Fruit fly (Drosophila melanogaster): ENCODE measurements around the gene CanA-14F.

CanA-14F gene

DNA sequence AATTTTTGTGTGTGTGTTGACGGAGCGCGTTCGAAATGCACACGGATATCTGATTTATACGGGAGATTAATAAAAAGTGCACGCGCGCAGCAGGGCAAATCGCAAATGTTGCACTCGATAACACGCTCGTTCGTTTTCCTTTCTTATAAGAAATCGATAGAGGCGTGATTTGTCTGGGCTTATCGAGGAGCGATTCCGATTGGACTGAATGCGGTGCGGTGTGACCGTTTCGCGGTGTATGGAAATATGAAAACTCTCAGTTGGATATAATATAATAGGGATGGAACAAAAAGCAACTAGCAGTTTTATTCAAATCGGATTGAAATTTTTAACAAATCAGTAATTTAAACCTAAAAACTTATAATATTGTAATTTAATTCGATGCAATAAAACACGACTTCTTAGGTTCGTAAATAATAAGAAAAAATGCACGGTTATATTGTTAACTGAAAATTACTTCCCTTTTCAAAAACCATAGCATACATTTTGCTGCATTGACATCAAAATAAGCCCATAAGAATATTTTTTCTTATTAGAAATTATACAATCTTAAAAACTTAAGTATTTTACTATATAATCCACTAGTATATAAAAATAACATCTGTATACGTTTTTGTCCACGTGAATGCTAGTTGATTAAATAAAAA, at the start of gene CanA-14F (continued):
- no peak for TF ChIP-seq Lim3 (GFP tag; IDR thresholded peaks at IDR 0.05)
- TF ChIP-seq bbx (GFP tag; IDR thresholded peaks at IDR 0.05; ENCODE audit: partially characterized antibody) = peak; percentile 71
- TF ChIP-seq fd3F (GFP tag; optimal IDR thresholded peaks at IDR 0.05) = no peak
- peak; percentile 20; the same call in 1 of the 2 replicates for TF ChIP-seq E2f2 (GFP tag; IDR thresholded peaks at IDR 0.05)
- TF ChIP-seq CG15073 (GFP tag; optimal IDR thresholded peaks at IDR 0.05) = no peak
- TF ChIP-seq CG2875 (GFP tag; optimal IDR thresholded peaks at IDR 0.05) = no peak
- TF ChIP-seq CG30403 (GFP tag; optimal IDR thresholded peaks at IDR 0.05) = peak; percentile 23
- no peak for TF ChIP-seq crc (GFP tag; optimal IDR thresholded peaks at IDR 0.05)
- peak; percentile 78 for TF ChIP-seq Dref (GFP tag; IDR thresholded peaks at IDR 0.05)
- peak; percentile 2 for TF ChIP-seq CG18262 (tag; optimal IDR thresholded peaks at IDR 0.05)
- TF ChIP-seq Med (GFP tag) = peak; percentile 69
- no peak for TF ChIP-seq tll (GFP tag; optimal IDR thresholded peaks at IDR 0.05)
- TF ChIP-seq D (optimal IDR thresholded peaks at IDR 0.05) = no peak
- TF ChIP-seq D (GFP tag; optimal IDR thresholded peaks at IDR 0.05) = no peak
- peak; percentile 78 to 97 for TF ChIP-seq insv (GFP tag; optimal IDR thresholded peaks at IDR 0.05)
- no peak for TF ChIP-seq Drgx (GFP tag; IDR thresholded peaks at IDR 0.05)
- no peak for TF ChIP-seq stc (GFP tag; IDR thresholded peaks at IDR 0.05)
- peak; percentile 53 for TF ChIP-seq pzg (GFP tag; optimal IDR thresholded peaks at IDR 0.05)
- TF ChIP-seq Trl (optimal IDR thresholded peaks at IDR 0.05) = no peak
- TF ChIP-seq Trl (GFP tag; optimal IDR thresholded peaks at IDR 0.05) = no peak
- TF ChIP-seq Fer1 (GFP tag; optimal IDR thresholded peaks at IDR 0.05) = no peak
- no peak for TF ChIP-seq ssp (GFP tag; IDR thresholded peaks at IDR 0.05)
- TF ChIP-seq CG1603 (tag; optimal IDR thresholded peaks at IDR 0.05) = peak; percentile 39
- no peak for TF ChIP-seq wdn (GFP tag; IDR thresholded peaks at IDR 0.05)
- no peak for TF ChIP-seq bigmax (GFP tag; optimal IDR thresholded peaks at IDR 0.05)
- TF ChIP-seq CG4328 (GFP tag; optimal IDR thresholded peaks at IDR 0.05) = no peak
- no peak for TF ChIP-seq CG6683 (GFP tag; optimal IDR thresholded peaks at IDR 0.05)
- TF ChIP-seq D19A (tag; optimal IDR thresholded peaks at IDR 0.05) = no peak
- peak; percentile 68 for TF ChIP-seq Ets65A (GFP tag)
- peak; percentile 5 for TF ChIP-seq phol (tag; optimal IDR thresholded peaks at IDR 0.05)
- no peak for TF ChIP-seq CG12155 (GFP tag; optimal IDR thresholded peaks at IDR 0.05)
- TF ChIP-seq CG5953 (GFP tag; IDR thresholded peaks at IDR 0.05) = no peak
- TF ChIP-seq eyg (GFP tag; optimal IDR thresholded peaks at IDR 0.05) = no peak
- TF ChIP-seq CG34376 (GFP tag; optimal IDR thresholded peaks at IDR 0.05) = no peak
- TF ChIP-seq CG13894 (tag; optimal IDR thresholded peaks at IDR 0.05) = peak; percentile 1
- TF ChIP-seq emc (GFP tag; optimal IDR thresholded peaks at IDR 0.05) = no peak
- TF ChIP-seq Asciz (GFP tag; optimal IDR thresholded peaks at IDR 0.05) = no peak
- TF ChIP-seq gt (GFP tag; IDR thresholded peaks at IDR 0.05) = no peak
- TF ChIP-seq CG9797 (GFP tag; optimal IDR thresholded peaks at IDR 0.05) = peak; percentile 48
- peak; percentile 70; the same call in 2 of the 3 replicates for TF ChIP-seq CG11560 (tag; IDR thresholded peaks at IDR 0.05)
- TF ChIP-seq NC2β (GFP tag; optimal IDR thresholded peaks at IDR 0.05) = no peak
- TF ChIP-seq D19B (GFP tag; optimal IDR thresholded peaks at IDR 0.05) = no peak
- no peak for TF ChIP-seq CG33213 (GFP tag; optimal IDR thresholded peaks at IDR 0.05)
- TF ChIP-seq ab (GFP tag; optimal IDR thresholded peaks at IDR 0.05) = no peak
- no peak for TF ChIP-seq abd-A (tag; optimal IDR thresholded peaks at IDR 0.05)
- TF ChIP-seq CG2202 (tag; optimal IDR thresholded peaks at IDR 0.05) = no peak
- peak; percentile 50; the same call in 2 of the 3 replicates for TF ChIP-seq CG34224 (GFP tag; IDR thresholded peaks at IDR 0.05; ENCODE audit: partially characterized antibody)
- TF ChIP-seq fu2 (GFP tag; optimal IDR thresholded peaks at IDR 0.05) = no peak
- TF ChIP-seq Hmr (GFP tag; optimal IDR thresholded peaks at IDR 0.05) = no peak
- TF ChIP-seq pum (GFP tag; optimal IDR thresholded peaks at IDR 0.05) = no peak
- no peak for TF ChIP-seq nau (GFP tag; optimal IDR thresholded peaks at IDR 0.05)
